Fruit fly (Drosophila melanogaster) whole organism, prepupa: ENCODE measurements around the gene S6KL.

Experiments
- Blimp-1 ChIP-seq: fragments of 200-800 bp; sonication (Bioruptor generic); optimal IDR thresholded peaks from 3 replicates; lab custom pipeline; 2017; ENCODE audit warnings: missing biosample characterization, missing genetic modification characterization, mild to moderate bottlenecking, moderate library complexity, missing genetic modification reagents
- CG10631 ChIP-seq: fragments of 200-800 bp; sonication (Bioruptor generic); optimal IDR thresholded peaks from 2 replicates; lab custom pipeline; 2016; ENCODE audit warnings: missing biosample characterization, missing genetic modification characterization
- CG10669 ChIP-seq: fragments of 200-800 bp; sonication (Bioruptor generic); optimal IDR thresholded peaks from 3 replicates; lab custom pipeline; 2018; ENCODE audit warnings: missing biosample characterization, mild to moderate bottlenecking, missing genetic modification characterization, moderate library complexity
- CG11294 ChIP-seq: fragments of 200-800 bp; sonication (Bioruptor generic); IDR thresholded peaks from 2 replicates; pipeline ENCODE4 v1.3.6; 2022; ENCODE audit warnings: missing biosample characterization, missing genetic modification characterization
- CG11902 ChIP-seq: fragments of 200-800 bp; sonication (Bioruptor generic); optimal IDR thresholded peaks from 3 replicates; lab custom pipeline; 2016; ENCODE audit warnings: missing biosample characterization, missing genetic modification characterization
- CG15336 ChIP-seq: fragments of 200-800 bp; sonication (Bioruptor generic); IDR thresholded peaks from 2 replicates; pipeline ENCODE4 v1.3.6; 2022; ENCODE audit warnings: missing biosample characterization, missing genetic modification characterization
- CG1621 ChIP-seq: fragments of 200-800 bp; sonication (Bioruptor generic); optimal IDR thresholded peaks from 3 replicates; lab custom pipeline; 2018; ENCODE audit warnings: missing biosample characterization, mild to moderate bottlenecking, missing genetic modification characterization
- CG16779 ChIP-seq: fragments of 200-800 bp; sonication (Bioruptor generic); optimal IDR thresholded peaks from 3 replicates; lab custom pipeline; 2017; ENCODE audit warnings: missing biosample characterization, mild to moderate bottlenecking, missing genetic modification characterization
- CG3032 ChIP-seq: fragments of 200-800 bp; optimal IDR thresholded peaks from 2 replicates; lab custom pipeline; 2019; ENCODE audit warnings: missing biosample characterization, mild to moderate bottlenecking, missing genetic modification characterization, moderate library complexity
- CG31627 ChIP-seq: fragments of 200-800 bp; sonication (Bioruptor generic); optimal IDR thresholded peaks from 3 replicates; lab custom pipeline; 2016; ENCODE audit warnings: missing biosample characterization, missing genetic modification characterization
- CG32006 ChIP-seq: fragments of 200-800 bp; sonication (Bioruptor generic); optimal IDR thresholded peaks from 3 replicates; lab custom pipeline; 2017; ENCODE audit warnings: missing biosample characterization, mild to moderate bottlenecking, missing genetic modification characterization
- CG34406 ChIP-seq: fragments of 200-800 bp; sonication (Bioruptor generic); optimal IDR thresholded peaks from 3 replicates; lab custom pipeline; 2016; ENCODE audit warnings: missing biosample characterization, missing genetic modification characterization
- CG3919 ChIP-seq: fragments of 200-800 bp; sonication (Bioruptor generic); optimal IDR thresholded peaks from 3 replicates; lab custom pipeline; 2016; ENCODE audit warnings: missing biosample characterization, missing genetic modification characterization
- CG4318 ChIP-seq: fragments of 200-800 bp; sonication (Bioruptor generic); optimal IDR thresholded peaks from 3 replicates; lab custom pipeline; 2017; ENCODE audit warnings: missing biosample characterization, mild to moderate bottlenecking, missing genetic modification characterization
- CG6163 ChIP-seq: fragments of 200-800 bp; sonication (Bioruptor generic); IDR thresholded peaks from 3 replicates; pipeline ENCODE4 v1.3.6; 2022; ENCODE audit warnings: missing biosample characterization, missing genetic modification characterization
- CG6792 ChIP-seq: fragments of 200-800 bp; sonication (Bioruptor generic); optimal IDR thresholded peaks from 3 replicates; lab custom pipeline; 2016; ENCODE audit warnings: missing biosample characterization, missing genetic modification characterization
- CG6808 ChIP-seq: fragments of 200-800 bp; sonication (Bioruptor generic); optimal IDR thresholded peaks from 3 replicates; lab custom pipeline; 2017; ENCODE audit warnings: missing biosample characterization, missing genetic modification characterization, mild to moderate bottlenecking, moderate library complexity, missing genetic modification reagents
- CG6854 ChIP-seq: fragments of 200-800 bp; sonication (Bioruptor generic); optimal IDR thresholded peaks from 2 replicates; lab custom pipeline; 2017; ENCODE audit warnings: missing biosample characterization, mild to moderate bottlenecking, missing genetic modification characterization
- CG7368 ChIP-seq: fragments of 200-800 bp; sonication (Bioruptor generic); optimal IDR thresholded peaks from 3 replicates; lab custom pipeline; 2016; ENCODE audit warnings: missing biosample characterization, missing genetic modification characterization
- CG8119 ChIP-seq: fragments of 200-800 bp; sonication (Bioruptor generic); IDR thresholded peaks from 3 replicates; pipeline ENCODE4 v1.3.6; 2022; ENCODE audit warnings: missing biosample characterization, missing genetic modification characterization
- CG9139 ChIP-seq: fragments of 200-800 bp; sonication (Bioruptor generic); optimal IDR thresholded peaks from 3 replicates; lab custom pipeline; 2017; ENCODE audit warnings: missing biosample characterization, mild to moderate bottlenecking, missing genetic modification characterization
- Eip75B ChIP-seq: fragments of 200-800 bp; sonication (Bioruptor generic); optimal IDR thresholded peaks from 3 replicates; lab custom pipeline; 2016; ENCODE audit warnings: missing biosample characterization, missing genetic modification characterization
- Eip93F ChIP-seq: fragments of 200-800 bp; sonication (Bioruptor generic); optimal IDR thresholded peaks from 2 replicates; lab custom pipeline; 2016; ENCODE audit warnings: missing biosample characterization, mild to moderate bottlenecking, missing genetic modification characterization
- Ets21C ChIP-seq: fragments of 200-800 bp; sonication (Bioruptor generic); optimal IDR thresholded peaks from 3 replicates; lab custom pipeline; 2016; ENCODE audit warnings: missing biosample characterization, missing genetic modification characterization
- Ets96B ChIP-seq: fragments of 200-800 bp; optimal IDR thresholded peaks from 2 replicates; lab custom pipeline; 2019; ENCODE audit warnings: missing biosample characterization, mild to moderate bottlenecking, missing genetic modification characterization, moderate library complexity
- Gug ChIP-seq: fragments of 200-800 bp; sonication (Bioruptor generic); IDR thresholded peaks from 2 replicates; pipeline ENCODE4 v1.3.6; 2022; ENCODE audit warnings: missing biosample characterization, missing genetic modification characterization
- Hr38 ChIP-seq: sonication (Bioruptor generic); optimal IDR thresholded peaks from 2 replicates; lab custom pipeline; 2016; ENCODE audit warnings: missing biosample characterization, missing genetic modification characterization
- Hr39 ChIP-seq: fragments of 200-800 bp; sonication (Bioruptor generic); optimal IDR thresholded peaks from 2 replicates; lab custom pipeline; 2016; ENCODE audit warnings: missing biosample characterization, missing genetic modification characterization
- Hr4 ChIP-seq: fragments of 200-800 bp; sonication (Bioruptor generic); optimal IDR thresholded peaks from 3 replicates; lab custom pipeline; 2016; ENCODE audit warnings: missing biosample characterization, missing genetic modification characterization
- Met ChIP-seq: fragments of 200-800 bp; sonication (Bioruptor generic); optimal IDR thresholded peaks from 3 replicates; lab custom pipeline; 2016; ENCODE audit warnings: missing biosample characterization, missing genetic modification characterization
- OdsH ChIP-seq: fragments of 200-800 bp; sonication (Bioruptor generic); optimal IDR thresholded peaks from 3 replicates; lab custom pipeline; 2016; ENCODE audit warnings: missing biosample characterization, missing genetic modification characterization
- Smox ChIP-seq: fragments of 200-800 bp; sonication (Bioruptor generic); optimal IDR thresholded peaks from 3 replicates; lab custom pipeline; 2016; ENCODE audit warnings: missing biosample characterization, missing genetic modification characterization
- Sox102F ChIP-seq: fragments of 200-800 bp; sonication (Bioruptor generic); optimal IDR thresholded peaks from 2 replicates; lab custom pipeline; 2016; ENCODE audit warnings: missing biosample characterization, mild to moderate bottlenecking, missing genetic modification characterization
- Sox14 ChIP-seq: fragments of 200-800 bp; sonication (Bioruptor generic); optimal IDR thresholded peaks from 3 replicates; lab custom pipeline; 2016; ENCODE audit warnings: missing biosample characterization, missing genetic modification characterization
- Sox15 ChIP-seq: fragments of 200-800 bp; sonication (Bioruptor generic); optimal IDR thresholded peaks from 3 replicates; lab custom pipeline; 2016; ENCODE audit warnings: missing biosample characterization, missing genetic modification characterization
- achi ChIP-seq: fragments of 200-800 bp; sonication (Bioruptor generic); optimal IDR thresholded peaks from 3 replicates; lab custom pipeline; 2016; ENCODE audit warnings: missing biosample characterization, missing genetic modification characterization
- acj6 ChIP-seq: fragments of 200-800 bp; sonication (Bioruptor generic); optimal IDR thresholded peaks from 3 replicates; lab custom pipeline; 2016; ENCODE audit warnings: missing biosample characterization, missing genetic modification characterization
- cyc ChIP-seq: fragments of 200-800 bp; sonication (Bioruptor generic); optimal IDR thresholded peaks from 3 replicates; lab custom pipeline; 2016; ENCODE audit warnings: missing biosample characterization, missing genetic modification characterization
- dac ChIP-seq: fragments of 200-800 bp; sonication (Bioruptor generic); optimal IDR thresholded peaks from 2 replicates; lab custom pipeline; 2017; ENCODE audit warnings: missing biosample characterization, mild to moderate bottlenecking, missing genetic modification characterization
- dsx ChIP-seq: fragments of 200-800 bp; optimal IDR thresholded peaks from 3 replicates; lab custom pipeline; 2019; ENCODE audit warnings: missing biosample characterization, mild to moderate bottlenecking, missing genetic modification characterization, moderate library complexity; ENCODE audit not compliant: poor library complexity, severe bottlenecking
- esn ChIP-seq: fragments of 200-800 bp; sonication (Bioruptor generic); optimal IDR thresholded peaks from 2 replicates; lab custom pipeline; 2016; ENCODE audit warnings: missing biosample characterization, mild to moderate bottlenecking, missing genetic modification characterization, moderate library complexity
- fd59A ChIP-seq: fragments of 200-800 bp; sonication (Bioruptor generic); optimal IDR thresholded peaks from 2 replicates; lab custom pipeline; 2017; ENCODE audit warnings: missing biosample characterization, mild to moderate bottlenecking, missing genetic modification characterization, missing genetic modification reagents
- fd85E ChIP-seq: fragments of 200-800 bp; sonication (Bioruptor generic); optimal IDR thresholded peaks from 3 replicates; lab custom pipeline; 2016; ENCODE audit warnings: missing biosample characterization, missing genetic modification characterization
- fkh ChIP-seq: fragments of 200-800 bp; sonication (Bioruptor generic); optimal IDR thresholded peaks from 3 replicates; lab custom pipeline; 2017; ENCODE audit warnings: missing biosample characterization, mild to moderate bottlenecking, missing genetic modification characterization, moderate library complexity
- lz ChIP-seq: fragments of 200-800 bp; sonication (Bioruptor generic); optimal IDR thresholded peaks from 3 replicates; lab custom pipeline; 2016; ENCODE audit warnings: missing biosample characterization, missing genetic modification characterization
- net ChIP-seq: fragments of 200-800 bp; sonication (Bioruptor generic); optimal IDR thresholded peaks from 3 replicates; lab custom pipeline; 2016; ENCODE audit warnings: missing biosample characterization, missing genetic modification characterization
- pdm3 ChIP-seq: fragments of 200-800 bp; sonication (Bioruptor generic); optimal IDR thresholded peaks from 3 replicates; lab custom pipeline; 2016; ENCODE audit warnings: missing biosample characterization, missing genetic modification characterization
- salr ChIP-seq, 2 experiments: fragments of 200-800 bp; sonication (Bioruptor generic); optimal IDR thresholded peaks; 3 replicates each; lab custom pipeline; 2016 to 2018; ENCODE audit warnings: missing biosample characterization in 2 of 2, missing genetic modification characterization in 2 of 2, mild to moderate bottlenecking in 1 of 2
- spab ChIP-seq: fragments of 200-800 bp; sonication (Bioruptor generic); optimal IDR thresholded peaks from 2 replicates; lab custom pipeline; 2017; ENCODE audit warnings: missing biosample characterization, mild to moderate bottlenecking, missing genetic modification characterization, missing genetic modification reagents
- ss ChIP-seq, 2 experiments: fragments of 200-800 bp; sonication (Bioruptor generic); optimal IDR thresholded peaks; 2 replicates in 1 of 2; 3 replicates in 1 of 2; lab custom pipeline; 2017 to 2018; ENCODE audit warnings: mild to moderate bottlenecking in 2 of 2, missing biosample characterization in 2 of 2, missing genetic modification characterization in 2 of 2, moderate library complexity in 1 of 2
- topi ChIP-seq: fragments of 200-800 bp; sonication (Bioruptor generic); optimal IDR thresholded peaks from 3 replicates; lab custom pipeline; 2016; ENCODE audit warnings: missing biosample characterization, missing genetic modification characterization
- vri ChIP-seq: fragments of 200-800 bp; sonication (Bioruptor generic); optimal IDR thresholded peaks from 3 replicates; lab custom pipeline; 2016; ENCODE audit warnings: missing biosample characterization, mild to moderate bottlenecking, missing genetic modification characterization

S6KL gene

dm6 chrX:18800167-18800566, 11.9 kb downstream of the S6KL start:
- TF ChIP-seq CG31627 (GFP tag; lab: Kevin White, UChicago) (no peak), Blimp-1 (GFP tag; lab: Kevin White, UChicago) (no peak), Ets21C (no peak), pdm3 (GFP tag; lab: Kevin White, UChicago) (peak; percentile 37), CG7368 (GFP tag; lab: Kevin White, UChicago) (no peak), vri (GFP tag; lab: Kevin White, UChicago) (no peak), Sox14 (GFP tag; lab: Kevin White, UChicago) (peak; percentile 56), CG15336 (GFP tag; lab: Robert Waterston, UW) (peak; percentile 60), CG11294 (GFP tag; lab: Robert Waterston, UW) (no peak), CG6163 (GFP tag; lab: Robert Waterston, UW) (peak; percentile 30; the same call in 1 of the 3 replicates), Gug (0 out of 2 replicates have a peak, but pooled peaks have one; percentile 21), fkh (no peak), CG3919 (GFP tag; lab: Kevin White, UChicago) (peak; percentile 49), CG11902 (no peak), Met (GFP tag; lab: Kevin White, UChicago) (no peak), CG1621 (tag; lab: Kevin White, UChicago) (peak; percentile 11), CG10669 (GFP tag; lab: Kevin White, UChicago) (peak; percentile 38), Hr38 (no peak), Sox15 (GFP tag; lab: Kevin White, UChicago) (no peak), CG6808 (GFP tag; lab: Kevin White, UChicago) (peak; percentile 46), CG6854 (GFP tag; lab: Kevin White, UChicago) (no peak), spab (GFP tag; lab: Kevin White, UChicago) (peak; percentile 42), CG3032 (tag; lab: Kevin White, UChicago) (peak; percentile 63), Ets96B (peak; percentile 49), Eip75B (GFP tag; lab: Kevin White, UChicago) (peak; percentile 51), CG4318 (GFP tag; lab: Kevin White, UChicago) (no peak), CG10631 (GFP tag; lab: Kevin White, UChicago) (peak; percentile 67), Smox (GFP tag; lab: Kevin White, UChicago) (no peak), CG34406 (no peak), achi (GFP tag; lab: Kevin White, UChicago) (peak; percentile 51), CG6792 (GFP tag; lab: Kevin White, UChicago) (no peak), ss (GFP tag; optimal IDR thresholded peaks at IDR 0.05; lab: Kevin White, UChicago) (no peak), CG9139 (GFP tag; lab: Kevin White, UChicago) (no peak), cyc (GFP tag; lab: Kevin White, UChicago) (no peak), Sox102F (GFP tag; lab: Kevin White, UChicago) (no peak), fd59A (GFP tag; lab: Kevin White, UChicago) (peak; percentile 42), dac (GFP tag; lab: Kevin White, UChicago) (no peak), CG16779 (tag; lab: Kevin White, UChicago) (no peak), esn (GFP tag; lab: Kevin White, UChicago) (no peak), Hr4 (GFP tag; lab: Kevin White, UChicago) (no peak), dsx (GFP tag; lab: Kevin White, UChicago) (peak; percentile 36), lz (no peak), Eip93F (GFP tag; lab: Kevin White, UChicago) (no peak), topi (GFP tag; lab: Kevin White, UChicago) (no peak), net (GFP tag; lab: Kevin White, UChicago) (peak; percentile 20), Hr39 (no peak), acj6 (GFP tag; lab: Kevin White, UChicago) (peak; percentile 28), CG32006 (GFP tag; lab: Kevin White, UChicago) (peak; percentile 60), OdsH (GFP tag; lab: Kevin White, UChicago) (no peak), CG8119 (GFP tag; lab: Robert Waterston, UW) (peak; percentile 65), salr (GFP tag; optimal IDR thresholded peaks at IDR 0.05; lab: Kevin White, UChicago) (peak; percentile 17 to 52), fd85E (GFP tag; lab: Kevin White, UChicago) (no peak)
